Fruit fly (Drosophila melanogaster) S2 (cell line): Measurements from ENCODE around the gene sol.

Source experiments
- CG8478 ChIP-seq: fragments of >200 bp; optimal IDR thresholded peaks from 2 replicates; lab custom pipeline; 2018
- CTCF ChIP-seq, 2 experiments: fragments of >200 bp; optimal IDR thresholded peaks; 2 replicates each; lab custom pipeline; 2018

dm6 chrX:21362878-21363277 lies 12.8 kb downstream of the sol start, which contains the start of the genes bbx and waw:
- no peak for TF ChIP-seq CG8478 (lab: Kevin White, UChicago)
- peak; percentile 91 to 95 for TF ChIP-seq CTCF (optimal IDR thresholded peaks at IDR 0.05; lab: Kevin White, UChicago)
